Worm (Caenorhabditis elegans) whole organism, young adult: Measurements from ENCODE around the gene csr-1.

ENCODE experiments used
- B0019.2 ChIP-seq: fragments of 200-800 bp; sonication (Bioruptor generic); conservative IDR thresholded peaks from 2 replicates; pipeline ENCODE4 v1.3.6; 2022; ENCODE audit warnings: missing genetic modification reagents, missing genetic modification characterization, missing compliant biosample characterization
- B0035.1 ChIP-seq: sonication (generic microtip); optimal IDR thresholded peaks from 2 replicates; lab custom pipeline; 2016; ENCODE audit warnings: missing genetic modification characterization, mild to moderate bottlenecking, missing compliant biosample characterization, missing genotype, missing genetic modification reagents
- F23B12.7 ChIP-seq: sonication (generic microtip); optimal IDR thresholded peaks from 2 replicates; lab custom pipeline; 2017; ENCODE audit warnings: missing genetic modification characterization, mild to moderate bottlenecking, missing compliant biosample characterization, antibody characterized with exemption, moderate library complexity; ENCODE audit not compliant: insufficient read depth
- F49E8.2 ChIP-seq: sonication (generic microtip); optimal IDR thresholded peaks from 3 replicates; lab custom pipeline; 2017; ENCODE audit warnings: missing genetic modification characterization, mild to moderate bottlenecking, missing compliant biosample characterization, antibody characterized with exemption, moderate library complexity; ENCODE audit not compliant: insufficient read depth
- F52B5.7 ChIP-seq: sonication (generic microtip); optimal IDR thresholded peaks from 2 replicates; lab custom pipeline; 2016; ENCODE audit warnings: mild to moderate bottlenecking, missing genetic modification characterization, missing compliant biosample characterization
- F57A8.1 ChIP-seq: fragments of 200-800 bp; sonication (Bioruptor generic); optimal IDR thresholded peaks from 2 replicates; lab custom pipeline; 2018; ENCODE audit warnings: mild to moderate bottlenecking, missing genetic modification characterization, moderate library complexity, missing compliant biosample characterization
- T26A5.8 ChIP-seq: sonication (generic microtip); optimal IDR thresholded peaks from 2 replicates; lab custom pipeline; 2016; ENCODE audit warnings: missing genetic modification characterization, missing compliant biosample characterization
- Y53F4B.3 ChIP-seq: fragments of 200-800 bp; sonication (Bioruptor generic); IDR thresholded peaks from 2 replicates; pipeline ENCODE4 v1.3.6; 2022; ENCODE audit warnings: missing genetic modification reagents, missing genetic modification characterization, missing compliant biosample characterization
- Y67H2A.10 ChIP-seq: fragments of 200-800 bp; sonication (Bioruptor generic); conservative IDR thresholded peaks from 2 replicates; pipeline ENCODE4 v1.3.6; 2022; ENCODE audit warnings: missing genetic modification reagents, missing genetic modification characterization, missing compliant biosample characterization
- akir-1 ChIP-seq: fragments of 200-800 bp; sonication (Bioruptor generic); optimal IDR thresholded peaks from 2 replicates; lab custom pipeline; 2018; ENCODE audit warnings: mild to moderate bottlenecking, missing genetic modification characterization, moderate library complexity, missing compliant biosample characterization
- ama-1 ChIP-seq, 3 experiments: fragments of 150-350 bp in 1 of 3; sonication (generic microtip) in 2 of 3; optimal IDR thresholded peaks; 2 replicates each; lab custom pipeline; 2014 to 2018; ENCODE audit warnings: missing biosample characterization in 2 of 3, missing genetic modification characterization in 2 of 3, missing genetic modification reagents in 2 of 3
- aptf-3 ChIP-seq: fragments of 200-800 bp; sonication (Bioruptor generic); IDR thresholded peaks from 2 replicates; pipeline ENCODE4 v1.3.6; 2022; ENCODE audit warnings: missing genetic modification characterization, missing compliant biosample characterization
- athp-1 ChIP-seq: sonication (generic microtip); optimal IDR thresholded peaks from 2 replicates; lab custom pipeline; 2017; ENCODE audit warnings: mild to moderate bottlenecking, missing genetic modification characterization, missing compliant biosample characterization
- attf-5 ChIP-seq: fragments of 200-800 bp; sonication (Bioruptor generic); optimal IDR thresholded peaks from 2 replicates; lab custom pipeline; 2018; ENCODE audit warnings: mild to moderate bottlenecking, missing genetic modification characterization, missing compliant biosample characterization
- ccch-3 ChIP-seq: fragments of 200-800 bp; sonication (Bioruptor generic); optimal IDR thresholded peaks from 2 replicates; lab custom pipeline; 2018; ENCODE audit warnings: mild to moderate bottlenecking, missing genetic modification characterization, missing compliant biosample characterization
- cebp-2 ChIP-seq: fragments of 200-800 bp; sonication (Bioruptor generic); IDR thresholded peaks from 2 replicates; pipeline ENCODE4 v1.3.6; 2022; ENCODE audit warnings: missing genetic modification characterization, missing compliant biosample characterization
- ceh-100 ChIP-seq: fragments of 200-800 bp; sonication (Bioruptor generic); IDR thresholded peaks from 2 replicates; pipeline ENCODE4 v1.3.6; 2022; ENCODE audit warnings: missing genetic modification reagents, missing genetic modification characterization, missing compliant biosample characterization
- ceh-79 ChIP-seq: sonication (generic microtip); optimal IDR thresholded peaks from 2 replicates; lab custom pipeline; 2017; ENCODE audit warnings: mild to moderate bottlenecking, missing genetic modification characterization, missing compliant biosample characterization
- die-1 ChIP-seq: sonication (generic microtip); optimal IDR thresholded peaks from 2 replicates; lab custom pipeline; 2016; ENCODE audit warnings: missing genotype, mild to moderate bottlenecking, missing genetic modification characterization, missing compliant biosample characterization
- dpl-1 ChIP-seq: fragments of 150-350 bp; optimal IDR thresholded peaks from 2 replicates; lab custom pipeline; 2014; ENCODE audit warnings: missing biosample characterization, missing genetic modification reagents, missing genetic modification characterization
- egl-44 ChIP-seq: fragments of 200-800 bp; sonication (Bioruptor generic); IDR thresholded peaks from 2 replicates; pipeline ENCODE4 v1.3.6; 2022; ENCODE audit warnings: missing genetic modification reagents, missing genetic modification characterization, missing compliant biosample characterization
- egrh-3 ChIP-seq: fragments of 200-800 bp; sonication (Bioruptor generic); IDR thresholded peaks from 2 replicates; pipeline ENCODE4 v1.3.6; 2022; ENCODE audit warnings: missing genetic modification reagents, missing genetic modification characterization, missing compliant biosample characterization
- fkh-3 ChIP-seq: sonication (generic microtip); optimal IDR thresholded peaks from 2 replicates; lab custom pipeline; 2016; ENCODE audit warnings: mild to moderate bottlenecking, missing genetic modification characterization, missing compliant biosample characterization
- gei-17 ChIP-seq: fragments of 200-800 bp; sonication (Bioruptor generic); optimal IDR thresholded peaks from 2 replicates; lab custom pipeline; 2018; ENCODE audit warnings: mild to moderate bottlenecking, missing genetic modification characterization, missing compliant biosample characterization
- hmg-20 ChIP-seq: fragments of 200-800 bp; sonication (Bioruptor generic); IDR thresholded peaks from 2 replicates; pipeline ENCODE4 v1.3.6; 2022; ENCODE audit warnings: missing genetic modification reagents, missing genetic modification characterization, missing compliant biosample characterization
- hrde-1 ChIP-seq: sonication (generic microtip); optimal IDR thresholded peaks from 2 replicates; lab custom pipeline; 2016; ENCODE audit warnings: missing genetic modification characterization, mild to moderate bottlenecking, missing compliant biosample characterization, moderate library complexity, missing genotype, missing genetic modification reagents, borderline replicate concordance
- hsf-1 ChIP-seq: fragments of 200-800 bp; sonication (Bioruptor generic); IDR thresholded peaks from 2 replicates; pipeline ENCODE4 v1.3.6; 2022; ENCODE audit warnings: missing genetic modification reagents, missing genetic modification characterization, missing compliant biosample characterization
- lag-1 ChIP-seq: fragments of 200-800 bp; sonication (Bioruptor generic); IDR thresholded peaks from 2 replicates; pipeline ENCODE4 v1.3.6; 2022; ENCODE audit warnings: missing genetic modification reagents, missing genetic modification characterization, missing compliant biosample characterization
- let-607 ChIP-seq, 2 experiments: fragments of 200-800 bp in 1 of 2; sonication (Bioruptor generic) in 1 of 2; sonication (generic microtip) in 1 of 2; optimal IDR thresholded peaks; 2 replicates each; lab custom pipeline; 2016 to 2018; ENCODE audit warnings: mild to moderate bottlenecking in 2 of 2, missing compliant biosample characterization in 2 of 2, missing genetic modification characterization in 2 of 2, moderate library complexity in 2 of 2, missing genotype in 1 of 2
- lin-35 ChIP-seq, 3 experiments: fragments of 150-350 bp in 2 of 3; sonication (generic microtip) in 1 of 3; optimal IDR thresholded peaks; 2 replicates each; lab custom pipeline; 2014 to 2018; ENCODE audit warnings: missing biosample characterization in 3 of 3, missing genetic modification characterization in 3 of 3, missing genetic modification reagents in 3 of 3
- madf-10 ChIP-seq: sonication (generic microtip); optimal IDR thresholded peaks from 2 replicates; lab custom pipeline; 2016; ENCODE audit warnings: mild to moderate bottlenecking, missing genetic modification characterization, missing compliant biosample characterization
- madf-3 ChIP-seq: fragments of 200-800 bp; sonication (Bioruptor generic); IDR thresholded peaks from 2 replicates; pipeline ENCODE4 v1.3.6; 2022; ENCODE audit warnings: missing genetic modification reagents, missing genetic modification characterization, missing compliant biosample characterization
- nhr-120 ChIP-seq: fragments of 200-800 bp; sonication (Bioruptor generic); IDR thresholded peaks from 2 replicates; pipeline ENCODE4 v1.3.6; 2022; ENCODE audit warnings: missing genetic modification characterization, missing compliant biosample characterization
- nhr-179 ChIP-seq: sonication (generic microtip); optimal IDR thresholded peaks from 2 replicates; lab custom pipeline; 2016; ENCODE audit warnings: mild to moderate bottlenecking, missing genetic modification characterization, missing compliant biosample characterization
- nhr-27 ChIP-seq: fragments of 200-800 bp; sonication (Bioruptor generic); optimal IDR thresholded peaks from 2 replicates; lab custom pipeline; 2018; ENCODE audit warnings: mild to moderate bottlenecking, missing genetic modification characterization, moderate library complexity, missing compliant biosample characterization
- pbrm-1 ChIP-seq: fragments of 200-800 bp; sonication (Bioruptor generic); IDR thresholded peaks from 2 replicates; pipeline ENCODE4 v1.3.6; 2022; ENCODE audit warnings: missing genetic modification reagents, missing genetic modification characterization, missing compliant biosample characterization
- rcor-1 ChIP-seq: fragments of 200-800 bp; sonication (Bioruptor generic); IDR thresholded peaks from 2 replicates; pipeline ENCODE4 v1.3.6; 2022; ENCODE audit warnings: missing genetic modification reagents, missing genetic modification characterization, missing compliant biosample characterization
- sdz-38 ChIP-seq: sonication (generic microtip); optimal IDR thresholded peaks from 2 replicates; lab custom pipeline; 2016; ENCODE audit warnings: missing genotype, missing genetic modification characterization, missing compliant biosample characterization
- snpc-1.3 ChIP-seq: sonication (generic microtip); optimal IDR thresholded peaks from 2 replicates; lab custom pipeline; 2017; ENCODE audit warnings: missing genetic modification characterization, mild to moderate bottlenecking, missing compliant biosample characterization, antibody characterized with exemption, moderate library complexity, missing genotype, missing genetic modification reagents; ENCODE audit not compliant: insufficient read depth
- somi-1 ChIP-seq: fragments of 200-800 bp; sonication (Bioruptor generic); optimal IDR thresholded peaks from 2 replicates; lab custom pipeline; 2018; ENCODE audit warnings: mild to moderate bottlenecking, missing genetic modification characterization, missing compliant biosample characterization
- sptf-2 ChIP-seq: fragments of 200-800 bp; sonication (Bioruptor generic); optimal IDR thresholded peaks from 2 replicates; lab custom pipeline; 2018; ENCODE audit warnings: mild to moderate bottlenecking, missing genetic modification characterization, missing compliant biosample characterization
- tbx-9 ChIP-seq: sonication (generic microtip); optimal IDR thresholded peaks from 2 replicates; lab custom pipeline; 2016; ENCODE audit warnings: borderline replicate concordance, missing genetic modification characterization, inconsistent platforms, missing compliant biosample characterization
- zfh-2 ChIP-seq: fragments of 200-800 bp; sonication (Bioruptor generic); conservative IDR thresholded peaks from 2 replicates; pipeline ENCODE4 v1.3.6; 2022; ENCODE audit warnings: missing genetic modification reagents, missing genetic modification characterization, missing compliant biosample characterization
- zim-3 ChIP-seq: sonication (generic microtip); optimal IDR thresholded peaks from 2 replicates; lab custom pipeline; 2017; ENCODE audit warnings: mild to moderate bottlenecking, missing genetic modification characterization, moderate library complexity, missing compliant biosample characterization
- ztf-18 ChIP-seq: sonication (generic microtip); optimal IDR thresholded peaks from 2 replicates; lab custom pipeline; 2016; ENCODE audit warnings: missing genotype, mild to moderate bottlenecking, missing genetic modification characterization, missing compliant biosample characterization
- ztf-22 ChIP-seq: fragments of 200-800 bp; sonication (Bioruptor generic); optimal IDR thresholded peaks from 2 replicates; lab custom pipeline; 2018; ENCODE audit warnings: mild to moderate bottlenecking, missing genetic modification characterization, moderate library complexity, missing compliant biosample characterization
- ztf-26 ChIP-seq: sonication (generic microtip); optimal IDR thresholded peaks from 2 replicates; lab custom pipeline; 2017; ENCODE audit warnings: missing genetic modification characterization, missing compliant biosample characterization
- ztf-28 ChIP-seq: fragments of 200-800 bp; sonication (Bioruptor generic); IDR thresholded peaks from 2 replicates; pipeline ENCODE4 v1.3.6; 2022; ENCODE audit warnings: missing genetic modification reagents, missing genetic modification characterization, missing compliant biosample characterization

The csr-1 gene

ce11 chrIV:7961889-7962342, 4.8 kb downstream of the csr-1 start (continued):
- TF ChIP-seq gei-17 (no peak), ztf-26 (tag; lab: Kevin White, UChicago) (no peak), athp-1 (tag; lab: Kevin White, UChicago) (peak; percentile 65), akir-1 (no peak), sdz-38 (tag; lab: Kevin White, UChicago) (no peak), hmg-20 (GFP tag; lab: Robert Waterston, UW) (no peak), B0035.1 (tag; lab: Kevin White, UChicago) (no peak), nhr-27 (tag; lab: Kevin White, UChicago) (peak; percentile 83), die-1 (tag; lab: Kevin White, UChicago) (no peak), lag-1 (GFP tag; lab: Robert Waterston, UW) (no peak), Y67H2A.10 (no peak), F23B12.7 (no peak), ccch-3 (GFP tag; lab: Kevin White, UChicago) (no peak), ceh-79 (tag; lab: Kevin White, UChicago) (peak; percentile 50), T26A5.8 (tag; lab: Kevin White, UChicago) (peak; percentile 72), egrh-3 (GFP tag; lab: Robert Waterston, UW) (no peak), aptf-3 (GFP tag; lab: Robert Waterston, UW) (no peak), hsf-1 (peak; percentile 80), nhr-120 (GFP tag; lab: Robert Waterston, UW) (no peak), B0019.2 (GFP tag; lab: Robert Waterston, UW) (no peak), sptf-2 (GFP tag; lab: Kevin White, UChicago) (no peak), ztf-22 (GFP tag; lab: Kevin White, UChicago) (no peak), let-607 (tag; optimal IDR thresholded peaks at IDR 0.05; lab: Kevin White, UChicago) (no peak), ztf-18 (tag; lab: Kevin White, UChicago) (peak; percentile 47), madf-10 (tag; lab: Kevin White, UChicago) (no peak), pbrm-1 (GFP tag; lab: Robert Waterston, UW) (peak; percentile 24; the same call in 1 of the 2 replicates), ceh-100 (GFP tag; lab: Robert Waterston, UW) (peak; percentile 59; the same call in 1 of the 2 replicates), snpc-1.3 (tag; lab: Kevin White, UChicago) (no peak), ama-1 (optimal IDR thresholded peaks at IDR 0.05; lab: Kevin White, UChicago) (no peak), ama-1 (GFP tag; optimal IDR thresholded peaks at IDR 0.05; lab: Kevin White, UChicago) (no peak), F57A8.1 (GFP tag; lab: Kevin White, UChicago) (no peak), hrde-1 (tag; lab: Kevin White, UChicago) (peak; percentile 89), somi-1 (GFP tag; lab: Kevin White, UChicago) (no peak), cebp-2 (GFP tag; lab: Robert Waterston, UW) (no peak), nhr-179 (no peak), zim-3 (tag; lab: Kevin White, UChicago) (no peak), ztf-28 (GFP tag; lab: Robert Waterston, UW) (no peak), madf-3 (GFP tag; lab: Robert Waterston, UW) (0 out of 2 replicates have a peak, but pooled peaks have one; percentile 29), zfh-2 (GFP tag; lab: Robert Waterston, UW) (no peak), Y53F4B.3 (GFP tag; lab: Robert Waterston, UW) (no peak), egl-44 (GFP tag; lab: Robert Waterston, UW) (0 out of 2 replicates have a peak, but pooled peaks have one; percentile 28), dpl-1 (GFP tag; lab: Kevin White, UChicago) (no peak), lin-35 (GFP tag; optimal IDR thresholded peaks at IDR 0.05; lab: Kevin White, UChicago) (peak in 1 of 3 experiments; percentile 16), F49E8.2 (peak; percentile 97), rcor-1 (GFP tag; lab: Robert Waterston, UW) (0 out of 2 replicates have a peak, but pooled peaks have one; percentile 11), F52B5.7 (tag; lab: Kevin White, UChicago) (peak; percentile 35), attf-5 (no peak), tbx-9 (tag; lab: Kevin White, UChicago) (peak; percentile 28), fkh-3 (tag; lab: Kevin White, UChicago) (peak; percentile 88)
